Worm (Caenorhabditis elegans) whole organism, midembryonic: ENCODE data around the gene fbxc-22.

Source experiments
- T22C8.4 ChIP-seq: fragments of 200-800 bp; sonication (Bioruptor generic); IDR thresholded peaks from 2 replicates; pipeline ENCODE4 v1.3.6; 2022; ENCODE audit warnings: missing genetic modification characterization, missing compliant biosample characterization
- cog-1 ChIP-seq: sonication (generic microtip); optimal IDR thresholded peaks from 2 replicates; lab custom pipeline; 2016; ENCODE audit warnings: missing genetic modification characterization, missing compliant biosample characterization
- flt-1 ChIP-seq: fragments of 200-800 bp; sonication (Bioruptor generic); IDR thresholded peaks from 2 replicates; pipeline ENCODE4 v1.3.6; 2022; ENCODE audit warnings: missing genetic modification characterization, missing compliant biosample characterization
- klf-2 ChIP-seq: fragments of 200-800 bp; sonication (Bioruptor generic); conservative IDR thresholded peaks from 2 replicates; pipeline ENCODE4 v1.3.6; 2022; ENCODE audit warnings: missing genetic modification reagents, missing genetic modification characterization, missing compliant biosample characterization
- med-1 ChIP-seq: sonication (generic microtip); optimal IDR thresholded peaks from 2 replicates; lab custom pipeline; 2017; ENCODE audit warnings: missing genetic modification characterization, mild to moderate bottlenecking, missing compliant biosample characterization, antibody characterized with exemption, missing genetic modification reagents; ENCODE audit not compliant: insufficient read depth
- ref-1 ChIP-seq: fragments of 200-800 bp; sonication (Bioruptor generic); conservative IDR thresholded peaks from 2 replicates; pipeline ENCODE4 v1.3.6; 2022; ENCODE audit warnings: missing genetic modification reagents, missing genetic modification characterization, missing compliant biosample characterization
- tab-1 ChIP-seq: fragments of 200-800 bp; sonication (Bioruptor generic); IDR thresholded peaks from 2 replicates; pipeline ENCODE4 v1.3.6; 2022; ENCODE audit warnings: missing genetic modification characterization, missing compliant biosample characterization
- ztf-23 ChIP-seq: fragments of 200-800 bp; sonication (Bioruptor generic); IDR thresholded peaks from 2 replicates; pipeline ENCODE4 v1.3.6; 2022; ENCODE audit warnings: missing genetic modification reagents, missing genetic modification characterization, missing compliant biosample characterization
- ztf-29 ChIP-seq: fragments of 200-800 bp; sonication (Bioruptor generic); IDR thresholded peaks from 2 replicates; pipeline ENCODE4 v1.3.6; 2022; ENCODE audit warnings: missing genetic modification reagents, missing genetic modification characterization, missing compliant biosample characterization

The fbxc-22 gene

DNA sequence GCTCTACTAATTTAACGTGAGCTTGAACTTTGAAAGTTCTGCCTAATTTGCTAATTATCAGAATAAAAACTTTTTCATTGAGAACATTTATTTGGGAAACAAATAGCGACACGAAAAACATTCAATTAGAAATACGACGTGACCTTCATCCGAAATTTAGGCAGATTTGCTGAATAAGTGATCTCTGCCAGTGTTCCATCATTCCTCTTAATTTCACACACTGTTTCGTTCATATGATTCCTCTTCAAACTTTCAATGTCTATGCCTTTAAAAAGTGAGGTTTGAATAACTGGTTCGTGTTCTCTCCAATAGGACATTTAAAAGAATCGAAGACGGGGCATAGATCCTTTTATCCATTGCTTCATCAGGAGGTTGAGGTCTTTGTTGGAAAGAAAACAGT, 40.4 kb downstream of the fbxc-22 start, which contains the start of gene fbxb-20:
Gene fbxb-20 (minus strand): TSS at position 101 of the 400 bp plus-strand sequence.
- TF ChIP-seq ztf-23 (GFP tag; lab: Robert Waterston, UW), result no peak
- no peak for TF ChIP-seq tab-1 (GFP tag; lab: Robert Waterston, UW)
- TF ChIP-seq cog-1 (tag; lab: Kevin White, UChicago), result no peak
- no peak for TF ChIP-seq klf-2

DNA sequence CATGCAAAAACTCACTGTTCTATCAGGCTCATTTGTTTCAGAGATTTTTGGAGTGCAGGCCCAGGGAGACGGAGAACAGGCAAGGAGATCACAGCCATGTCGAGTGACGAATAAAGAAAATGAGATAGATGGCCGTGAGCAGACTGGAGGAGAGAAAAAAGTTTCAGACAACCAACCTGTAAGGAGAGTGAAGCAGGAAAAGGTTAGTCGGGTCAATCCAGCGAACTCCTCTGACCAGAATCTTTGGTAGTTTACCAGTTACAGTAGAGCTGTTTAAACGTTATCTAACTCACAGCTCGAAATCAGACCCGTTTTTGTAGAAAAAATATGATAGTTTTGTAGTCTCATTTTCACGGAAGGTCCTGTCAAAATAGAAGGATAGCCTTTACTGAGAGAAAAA, 42.1 kb downstream of the fbxc-22 start, which contains the start of gene fbxb-21:
Gene fbxb-21 (minus strand): TSS at position 101 of the 400 bp plus-strand sequence.
- no peak for TF ChIP-seq T22C8.4 (GFP tag; lab: Robert Waterston, UW)
- no peak for TF ChIP-seq klf-2
- TF ChIP-seq ztf-23 (GFP tag; lab: Robert Waterston, UW), result no peak
- no peak for TF ChIP-seq ztf-29
- no peak for TF ChIP-seq cog-1 (tag; lab: Kevin White, UChicago)
- TF ChIP-seq tab-1 (GFP tag; lab: Robert Waterston, UW), result no peak
- no peak for TF ChIP-seq ref-1 (GFP tag; lab: Robert Waterston, UW)
- no peak for TF ChIP-seq flt-1 (GFP tag; lab: Robert Waterston, UW)
- TF ChIP-seq med-1 (GFP tag; lab: Kevin White, UChicago), result no peak

DNA sequence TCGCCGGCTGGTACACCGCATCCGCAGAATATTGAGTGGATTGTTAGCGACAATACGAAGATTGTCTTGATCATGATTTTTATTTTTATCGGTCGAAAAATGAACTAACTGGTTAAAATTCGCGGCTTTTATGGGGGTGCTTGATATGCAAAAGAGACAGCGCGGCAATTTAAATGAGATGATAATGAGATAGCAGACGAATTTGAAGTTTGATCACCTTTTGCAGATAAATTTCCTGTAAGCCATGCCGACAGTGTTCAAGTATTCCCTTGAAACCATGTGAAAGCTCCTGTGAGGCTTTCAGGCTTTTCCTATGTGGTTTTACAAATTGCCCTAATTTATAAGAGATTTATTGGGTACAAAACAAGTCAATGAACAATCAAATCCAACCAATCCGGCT, 44.7 kb downstream of the fbxc-22 start, which contains the start of gene ZC204.17:
Gene ZC204.17 (minus strand): TSS at position 101 of the 400 bp plus-strand sequence.
- TF ChIP-seq T22C8.4 (GFP tag; lab: Robert Waterston, UW) (no peak), flt-1 (GFP tag; lab: Robert Waterston, UW) (no peak), cog-1 (tag; lab: Kevin White, UChicago) (no peak), ztf-23 (GFP tag; lab: Robert Waterston, UW) (no peak), ztf-29 (no peak)

DNA sequence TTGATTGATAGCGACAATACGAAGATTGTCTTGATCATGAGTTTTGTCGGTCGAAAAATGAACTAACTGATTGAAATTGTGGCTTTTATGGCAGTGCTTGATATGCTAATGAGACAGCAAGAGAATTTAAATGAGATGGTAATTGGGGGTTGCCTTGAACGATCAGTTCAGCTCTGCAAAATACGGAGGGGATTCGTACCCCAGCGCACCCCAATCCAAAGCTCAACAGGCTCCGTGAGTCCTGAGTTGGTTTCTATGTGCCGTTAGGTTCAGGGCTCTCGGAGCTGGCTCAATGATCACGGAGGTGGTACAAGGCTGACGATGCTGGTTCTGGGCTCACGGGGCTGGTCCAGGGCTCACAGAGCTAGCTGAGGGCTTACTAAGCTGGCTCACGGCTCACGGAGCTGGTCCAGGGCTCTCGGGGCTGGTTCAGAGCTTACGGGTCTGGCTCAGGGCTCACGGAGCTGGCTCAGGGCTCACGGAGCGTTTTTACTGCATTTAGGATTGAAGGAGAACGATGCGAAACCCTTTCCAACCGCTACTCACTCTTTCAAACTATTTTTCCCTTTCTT, 46.0 kb downstream of the fbxc-22 start, which contains the start of gene ZC204.6:
Gene ZC204.6 (minus strand): TSS at position 51 of the 572 bp plus-strand sequence.
- TF ChIP-seq tab-1 (GFP tag; lab: Robert Waterston, UW) (no peak), flt-1 (GFP tag; lab: Robert Waterston, UW) (no peak), ztf-29 (no peak), ztf-23 (GFP tag; lab: Robert Waterston, UW) (no peak)

DNA sequence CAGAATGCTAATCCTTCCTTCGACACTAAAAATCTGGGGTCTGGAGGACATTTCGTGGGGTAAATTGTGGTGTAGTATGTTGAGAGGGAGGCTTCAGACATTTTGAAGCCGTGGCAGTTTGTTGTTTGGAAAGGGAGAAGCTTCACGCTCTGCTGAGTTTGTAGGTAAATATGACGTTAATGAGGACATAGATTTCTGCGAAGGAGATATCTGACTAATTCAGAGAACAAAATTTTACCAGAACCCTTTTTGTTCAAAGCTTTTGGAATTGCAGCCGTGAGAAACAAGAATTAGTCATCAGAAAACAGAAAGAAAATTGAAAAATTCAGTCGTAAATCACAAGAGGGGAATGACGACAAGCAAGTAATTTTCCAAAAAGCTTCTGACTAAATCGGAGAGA, 50.4 kb downstream of the fbxc-22 start, which contains the start of gene srh-72:
Gene srh-72 (minus strand): TSS at position 101 of the 400 bp plus-strand sequence.
- TF ChIP-seq klf-2 (no peak), med-1 (GFP tag; lab: Kevin White, UChicago) (no peak), ztf-23 (GFP tag; lab: Robert Waterston, UW) (no peak), T22C8.4 (GFP tag; lab: Robert Waterston, UW) (no peak), ztf-29 (no peak), tab-1 (GFP tag; lab: Robert Waterston, UW) (no peak), cog-1 (tag; lab: Kevin White, UChicago) (no peak), ref-1 (GFP tag; lab: Robert Waterston, UW) (no peak), flt-1 (GFP tag; lab: Robert Waterston, UW) (no peak)
